Worm (Caenorhabditis elegans): ENCODE measurements around the gene siah-1.

ce11 chrIV:3781539-3781938 is 37.7 kb downstream of the siah-1 start:
- TF ChIP-seq ces-1 (GFP tag; optimal IDR thresholded peaks at IDR 0.05) (no peak), M03D4.4 (tag; optimal IDR thresholded peaks at IDR 0.05) (no peak), elt-3 (tag; optimal IDR thresholded peaks at IDR 0.05) (no peak), hlh-1 (tag; optimal IDR thresholded peaks at IDR 0.05) (no peak), nhr-2 (tag; optimal IDR thresholded peaks at IDR 0.05) (no peak), unc-62 (GFP tag; optimal IDR thresholded peaks at IDR 0.05) (peak; percentile 58), nhr-76 (tag; optimal IDR thresholded peaks at IDR 0.05) (no peak), nhr-28 (tag; optimal IDR thresholded peaks at IDR 0.05) (no peak), pha-4 (tag; optimal IDR thresholded peaks at IDR 0.05) (no peak), unc-120 (tag; optimal IDR thresholded peaks at IDR 0.05; ENCODE audit: poor library complexity, severe bottlenecking) (no peak), bed-3 (GFP tag; optimal IDR thresholded peaks at IDR 0.05) (no peak), unc-39 (tag; optimal IDR thresholded peaks at IDR 0.05) (no peak), lsy-2 (tag; optimal IDR thresholded peaks at IDR 0.05) (no peak), blmp-1 (tag; optimal IDR thresholded peaks at IDR 0.05) (no peak)

Data from whole organism, mixed stage, embryonic.